Worm (Caenorhabditis elegans) whole organism, L4 larva: ENCODE measurements around the gene lev-8.

ENCODE experiments used
- D1046.2 ChIP-seq: fragments of 200-800 bp; sonication (Bioruptor generic); IDR thresholded peaks from 2 replicates; pipeline ENCODE4 v1.3.6; 2022; ENCODE audit warnings: missing genetic modification characterization, missing compliant biosample characterization
- Y105C5A.15 ChIP-seq: fragments of 200-800 bp; sonication (Bioruptor generic); IDR thresholded peaks from 2 replicates; pipeline ENCODE4 v1.3.6; 2022; ENCODE audit warnings: missing genetic modification characterization, missing compliant biosample characterization
- Y5F2A.4 ChIP-seq: fragments of 200-800 bp; sonication (Bioruptor generic); optimal IDR thresholded peaks from 2 replicates; lab custom pipeline; 2018; ENCODE audit warnings: mild to moderate bottlenecking, missing genetic modification characterization, missing compliant biosample characterization
- aha-1 ChIP-seq: fragments of 150-350 bp; peaks from one replicate; lab custom pipeline; 2014; ENCODE audit warnings: missing biosample characterization, missing genetic modification characterization
- ama-1 ChIP-seq: fragments of 150-350 bp; optimal IDR thresholded peaks from 2 replicates; lab custom pipeline; 2014; ENCODE audit warnings: inconsistent platforms, mixed read lengths
- ceh-20 ChIP-seq: fragments of 200-800 bp; sonication (Bioruptor generic); IDR thresholded peaks from 2 replicates; pipeline ENCODE4 v1.3.6; 2022; ENCODE audit warnings: missing genetic modification reagents, missing genetic modification characterization, missing compliant biosample characterization
- ceh-32 ChIP-seq: sonication (generic microtip); optimal IDR thresholded peaks from 2 replicates; lab custom pipeline; 2016; ENCODE audit warnings: mild to moderate bottlenecking, missing genetic modification characterization, missing compliant biosample characterization; ENCODE audit not compliant: poor library complexity
- ceh-62 ChIP-seq: sonication (generic microtip); optimal IDR thresholded peaks from 2 replicates; lab custom pipeline; 2017; ENCODE audit warnings: missing biosample characterization, missing genetic modification characterization
- ceh-82 ChIP-seq: sonication (generic microtip); optimal IDR thresholded peaks from 2 replicates; lab custom pipeline; 2017; ENCODE audit warnings: missing biosample characterization, missing genetic modification characterization
- ces-1 ChIP-seq: fragments of 150-350 bp; sonication (generic microtip); optimal IDR thresholded peaks from 4 replicates; lab custom pipeline; 2014; ENCODE audit warnings: missing biosample characterization, missing genetic modification reagents, missing genetic modification characterization
- ctbp-1 ChIP-seq: fragments of 200-800 bp; sonication (Bioruptor generic); IDR thresholded peaks from 2 replicates; pipeline ENCODE4 v1.3.6; 2022; ENCODE audit warnings: missing genetic modification reagents, missing genetic modification characterization, missing compliant biosample characterization
- daf-19 ChIP-seq: fragments of 200-800 bp; sonication (Bioruptor generic); conservative IDR thresholded peaks from 2 replicates; pipeline ENCODE4 v1.3.6; 2022; ENCODE audit warnings: missing genetic modification characterization, missing compliant biosample characterization
- dmd-8 ChIP-seq: fragments of 200-800 bp; sonication (Bioruptor generic); IDR thresholded peaks from 2 replicates; pipeline ENCODE4 v1.3.6; 2022; ENCODE audit warnings: missing genetic modification characterization, missing compliant biosample characterization
- dpl-1 ChIP-seq: fragments of 150-350 bp; optimal IDR thresholded peaks from 2 replicates; lab custom pipeline; 2014; ENCODE audit warnings: missing biosample characterization, missing genetic modification reagents, missing genetic modification characterization
- egl-43 ChIP-seq: fragments of 200-800 bp; sonication (Bioruptor generic); IDR thresholded peaks from 2 replicates; pipeline ENCODE4 v1.3.6; 2022; ENCODE audit warnings: missing genetic modification reagents, missing genetic modification characterization, missing compliant biosample characterization
- fkh-10 ChIP-seq: fragments of 150-350 bp; optimal IDR thresholded peaks from 2 replicates; lab custom pipeline; 2014; ENCODE audit warnings: missing biosample characterization, missing genetic modification reagents, missing genetic modification characterization
- fos-1 ChIP-seq: fragments of 150-350 bp; optimal IDR thresholded peaks from 2 replicates; lab custom pipeline; 2014; ENCODE audit warnings: missing biosample characterization, missing genetic modification characterization
- lim-7 ChIP-seq: fragments of 200-800 bp; sonication (Bioruptor generic); IDR thresholded peaks from 2 replicates; pipeline ENCODE4 v1.3.6; 2022; ENCODE audit warnings: missing genetic modification characterization, missing compliant biosample characterization
- lin-1 ChIP-seq: fragments of 200-800 bp; sonication (Bioruptor generic); IDR thresholded peaks from 2 replicates; pipeline ENCODE4 v1.3.6; 2022; ENCODE audit warnings: missing genetic modification reagents, missing genetic modification characterization, missing compliant biosample characterization
- lin-13 ChIP-seq: fragments of 150-350 bp; optimal IDR thresholded peaks from 2 replicates; lab custom pipeline; 2014; ENCODE audit warnings: missing biosample characterization, missing genetic modification reagents, missing genetic modification characterization
- lin-15B ChIP-seq: fragments of 150-350 bp; sonication (generic microtip); optimal IDR thresholded peaks from 3 replicates; lab custom pipeline; 2014; ENCODE audit warnings: missing biosample characterization, missing genetic modification characterization
- lin-39 ChIP-seq: fragments of 150-350 bp; optimal IDR thresholded peaks from 2 replicates; lab custom pipeline; 2014; ENCODE audit warnings: missing biosample characterization, missing genetic modification reagents, missing genetic modification characterization
- lir-3 ChIP-seq: sonication (generic microtip); optimal IDR thresholded peaks from 2 replicates; lab custom pipeline; 2016; ENCODE audit warnings: mild to moderate bottlenecking, missing genetic modification characterization, missing compliant biosample characterization
- lsy-2 ChIP-seq, 2 experiments: fragments of 150-350 bp in 1 of 2; sonication (generic microtip) in 1 of 2; optimal IDR thresholded peaks; 2 replicates each; lab custom pipeline; 2014 to 2017; ENCODE audit warnings: missing biosample characterization in 2 of 2, missing genetic modification characterization in 2 of 2
- mdl-1 ChIP-seq, 2 experiments: fragments of 150-350 bp in 1 of 2; sonication (generic microtip) in 1 of 2; optimal IDR thresholded peaks; 2 replicates each; lab custom pipeline; 2014 to 2017; ENCODE audit warnings: missing biosample characterization in 2 of 2, missing genetic modification characterization in 2 of 2
- mep-1 ChIP-seq: fragments of 150-350 bp; sonication (generic microtip); optimal IDR thresholded peaks from 3 replicates; lab custom pipeline; 2014; ENCODE audit warnings: missing biosample characterization, missing genetic modification characterization
- mes-2 ChIP-seq: sonication (generic microtip); optimal IDR thresholded peaks from 2 replicates; lab custom pipeline; 2016; ENCODE audit warnings: missing genotype, mild to moderate bottlenecking, missing genetic modification characterization, missing compliant biosample characterization; ENCODE audit not compliant: poor library complexity, severe bottlenecking
- nhr-102 ChIP-seq: sonication (generic microtip); optimal IDR thresholded peaks from 2 replicates; lab custom pipeline; 2016; ENCODE audit warnings: mild to moderate bottlenecking, missing genetic modification characterization, moderate library complexity, missing compliant biosample characterization
- nhr-25 ChIP-seq: sonication (generic microtip); optimal IDR thresholded peaks from 2 replicates; lab custom pipeline; 2017; ENCODE audit warnings: missing genetic modification characterization, mild to moderate bottlenecking, missing compliant biosample characterization, antibody characterized with exemption, moderate library complexity, borderline replicate concordance; ENCODE audit not compliant: insufficient read depth
- nhr-28 ChIP-seq: fragments of 150-350 bp; optimal IDR thresholded peaks from 2 replicates; lab custom pipeline; 2014; ENCODE audit warnings: missing biosample characterization, missing genetic modification characterization
- nhr-42 ChIP-seq: fragments of 200-800 bp; sonication (Bioruptor generic); IDR thresholded peaks from 2 replicates; pipeline ENCODE4 v1.3.6; 2022; ENCODE audit warnings: missing genetic modification characterization, missing compliant biosample characterization
- nhr-6 ChIP-seq: fragments of 150-350 bp; optimal IDR thresholded peaks from 2 replicates; lab custom pipeline; 2014; ENCODE audit warnings: missing biosample characterization, missing genetic modification characterization
- pha-4 ChIP-seq, 2 experiments: fragments of 150-350 bp in 1 of 2; fragments of 200-800 bp in 1 of 2; sonication (Bioruptor generic) in 1 of 2; IDR thresholded peaks in 1 of 2; optimal IDR thresholded peaks in 1 of 2; 2 replicates each; pipeline versions ENCODE4 v1.3.6 to Lab custom; 2014 to 2022; ENCODE audit warnings: missing genetic modification characterization in 2 of 2, missing genetic modification reagents in 2 of 2, missing biosample characterization in 1 of 2, missing compliant biosample characterization in 1 of 2
- pqm-1 ChIP-seq: sonication (generic microtip); optimal IDR thresholded peaks from 2 replicates; lab custom pipeline; 2017; ENCODE audit warnings: missing biosample characterization, missing genetic modification characterization
- saeg-2 ChIP-seq: fragments of 200-800 bp; sonication (Bioruptor generic); IDR thresholded peaks from 2 replicates; pipeline ENCODE4 v1.3.6; 2022; ENCODE audit warnings: missing genetic modification reagents, missing genetic modification characterization, missing compliant biosample characterization
- snpc-4 ChIP-seq: fragments of 150-350 bp; optimal IDR thresholded peaks from 2 replicates; lab custom pipeline; 2014; ENCODE audit warnings: missing biosample characterization, missing genetic modification characterization
- spr-3 ChIP-seq: fragments of 200-800 bp; sonication (Bioruptor generic); optimal IDR thresholded peaks from 2 replicates; lab custom pipeline; 2018; ENCODE audit warnings: mild to moderate bottlenecking, missing genetic modification characterization, missing compliant biosample characterization
- tag-97 ChIP-seq: fragments of 200-800 bp; sonication (Bioruptor generic); IDR thresholded peaks from 2 replicates; pipeline ENCODE4 v1.3.6; 2022; ENCODE audit warnings: missing genetic modification characterization, missing compliant biosample characterization
- unc-130 ChIP-seq: sonication (generic microtip); optimal IDR thresholded peaks from 2 replicates; lab custom pipeline; 2016; ENCODE audit warnings: missing genetic modification reagents, missing genetic modification characterization, missing compliant biosample characterization
- unc-39 ChIP-seq: sonication (generic microtip); optimal IDR thresholded peaks from 2 replicates; lab custom pipeline; 2017; ENCODE audit warnings: missing biosample characterization, missing genetic modification characterization
- unc-62 ChIP-seq, 3 experiments: fragments of 150-350 bp in 1 of 3; sonication (generic microtip); optimal IDR thresholded peaks in 2 of 3; peaks in 1 of 3; 1 replicate in 1 of 3; 2 replicates in 2 of 3; lab custom pipeline; 2014 to 2017; ENCODE audit warnings: missing biosample characterization in 3 of 3, missing genetic modification characterization in 3 of 3, missing genetic modification reagents in 3 of 3, missing genotype in 1 of 3
- zfp-2 ChIP-seq: sonication (generic microtip); optimal IDR thresholded peaks from 2 replicates; lab custom pipeline; 2016; ENCODE audit warnings: mild to moderate bottlenecking, missing genetic modification characterization, missing compliant biosample characterization
- zfp-3 ChIP-seq: fragments of 200-800 bp; sonication (Bioruptor generic); conservative IDR thresholded peaks from 2 replicates; pipeline ENCODE4 v1.3.6; 2022; ENCODE audit warnings: missing genetic modification reagents, missing genetic modification characterization, missing compliant biosample characterization
- zip-11 ChIP-seq: fragments of 200-800 bp; sonication (Bioruptor generic); IDR thresholded peaks from 2 replicates; pipeline ENCODE4 v1.3.6; 2022; ENCODE audit warnings: missing genetic modification characterization, missing compliant biosample characterization
- zip-2 ChIP-seq: fragments of 150-350 bp; optimal IDR thresholded peaks from 2 replicates; lab custom pipeline; 2014; ENCODE audit warnings: missing biosample characterization, missing genetic modification characterization

The lev-8 gene

DNA sequence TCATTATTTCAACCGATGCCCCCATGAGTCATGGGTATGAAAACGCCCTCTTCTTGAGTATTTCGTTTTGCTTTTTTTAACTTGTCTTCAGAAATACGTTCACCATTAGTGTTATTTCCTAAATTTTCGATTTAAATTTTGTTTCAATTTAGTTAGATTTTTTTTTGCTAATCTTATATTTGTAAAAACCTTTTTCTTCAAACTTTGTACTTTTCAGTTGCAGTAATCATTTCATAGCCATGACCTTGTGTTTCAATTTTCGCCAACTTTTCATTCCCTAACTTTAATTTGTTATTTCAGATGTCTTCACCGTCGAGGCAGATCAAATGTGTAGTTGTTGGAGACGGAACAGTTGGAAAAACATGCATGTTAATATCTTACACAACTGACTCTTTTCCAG, 12.4 kb upstream of the lev-8 start, which contains the start of gene mig-2:
TSS of gene mig-2 (plus strand) at position 301 of the 400 bp plus-strand sequence.
- TF ChIP-seq nhr-25 (no peak), ceh-20 (GFP tag; lab: Robert Waterston, UW) (no peak), zfp-3 (GFP tag; lab: Robert Waterston, UW) (no peak), ces-1 (no peak), daf-19 (GFP tag; lab: Robert Waterston, UW) (no peak), Y105C5A.15 (no peak), lin-15B (no peak), nhr-42 (no peak), saeg-2 (GFP tag; lab: Robert Waterston, UW) (no peak), spr-3 (no peak), pha-4 (GFP tag; IDR thresholded peaks at IDR 0.05; lab: Robert Waterston, UW) (no peak), pha-4 (tag; optimal IDR thresholded peaks at IDR 0.05; lab: Kevin White, UChicago) (no peak), Y5F2A.4 (GFP tag; lab: Kevin White, UChicago) (no peak), nhr-102 (no peak), egl-43 (GFP tag; lab: Robert Waterston, UW) (no peak), fos-1 (no peak), lin-1 (GFP tag; lab: Robert Waterston, UW) (no peak)
- TF ChIP-seq, all 104 proteins: peak for 0

DNA sequence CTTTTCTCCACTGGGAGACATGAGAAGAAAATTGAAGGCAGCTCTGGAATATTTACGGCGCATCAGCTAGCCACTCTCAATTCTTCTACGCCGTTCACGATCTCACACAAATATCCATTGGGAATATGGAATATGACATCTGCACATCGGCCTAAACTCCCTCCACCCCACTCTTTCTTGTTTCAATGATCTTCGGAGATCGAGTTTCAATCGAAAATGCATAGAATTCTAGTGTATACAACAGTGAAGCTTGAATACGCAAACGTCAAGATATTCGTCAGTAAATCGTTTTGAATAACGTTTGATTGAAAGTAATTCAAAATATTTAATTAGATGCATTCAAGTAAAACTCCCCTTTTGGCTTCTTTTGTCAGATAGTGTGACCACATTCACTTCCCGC, 8.9 kb upstream of the lev-8 start:
- TF ChIP-seq unc-62 (GFP tag; optimal IDR thresholded peaks at IDR 0.05 in 1 of 2; lab: Kevin White, UChicago) (peak in 1 of 2 experiments; percentile 74), unc-62 (tag; optimal IDR thresholded peaks at IDR 0.05; lab: Kevin White, UChicago) (no peak), aha-1 (tag; lab: Kevin White, UChicago) (peak; percentile 85), tag-97 (GFP tag; lab: Robert Waterston, UW) (peak; percentile 83; the same call in 1 of the 2 replicates), lir-3 (tag; lab: Kevin White, UChicago) (no peak), nhr-25 (no peak)

DNA sequence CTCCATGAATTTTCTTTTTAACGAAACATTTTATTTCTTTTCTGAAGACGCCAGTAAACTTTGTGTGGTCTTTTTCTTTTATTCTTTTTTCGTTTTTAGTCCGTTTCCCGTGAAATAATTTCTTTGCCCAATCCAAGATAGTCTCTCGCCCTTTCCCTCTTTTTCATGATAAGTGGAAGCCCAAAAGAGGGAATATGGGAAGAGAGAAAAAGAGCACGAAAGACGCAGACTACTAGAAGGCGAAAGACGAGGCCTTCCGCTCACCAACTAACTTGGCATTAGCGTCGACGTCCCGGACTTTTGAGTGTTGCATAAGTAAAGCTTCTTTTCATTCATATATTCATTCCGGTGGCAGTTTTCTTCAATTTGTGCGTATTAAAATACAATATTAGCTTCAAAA, 7.8 kb upstream of the lev-8 start:
- no peak for TF ChIP-seq unc-130 (GFP tag; lab: Kevin White, UChicago)
- TF ChIP-seq ctbp-1 (GFP tag; lab: Robert Waterston, UW): no peak
- TF ChIP-seq unc-62 (GFP tag; optimal IDR thresholded peaks at IDR 0.05 in 1 of 2; lab: Kevin White, UChicago): peak in 1 of 2 experiments; percentile 65
- TF ChIP-seq unc-62 (tag; optimal IDR thresholded peaks at IDR 0.05; lab: Kevin White, UChicago): no peak
- TF ChIP-seq lin-39 (tag; lab: Kevin White, UChicago): no peak
- no peak for TF ChIP-seq lin-13
- TF ChIP-seq D1046.2 (GFP tag; lab: Robert Waterston, UW): no peak
- TF ChIP-seq pqm-1 (tag; lab: Kevin White, UChicago): no peak
- no peak for TF ChIP-seq zip-2
- TF ChIP-seq nhr-6 (tag; lab: Kevin White, UChicago): no peak
- TF ChIP-seq mes-2 (tag; lab: Kevin White, UChicago): no peak
- TF ChIP-seq fkh-10: peak; percentile 15
- no peak for TF ChIP-seq mep-1
- TF ChIP-seq tag-97 (GFP tag; lab: Robert Waterston, UW): no peak
- TF ChIP-seq dmd-8 (GFP tag; lab: Robert Waterston, UW): no peak
- TF ChIP-seq dpl-1: no peak
- TF ChIP-seq lsy-2 (tag; optimal IDR thresholded peaks at IDR 0.05; lab: Kevin White, UChicago): peak in 1 of 2 experiments; percentile 6
- TF ChIP-seq lim-7: no peak
- TF ChIP-seq zip-11 (GFP tag; lab: Robert Waterston, UW): no peak
- no peak for TF ChIP-seq nhr-28 (tag; lab: Kevin White, UChicago)
- no peak for TF ChIP-seq lin-15B
- TF ChIP-seq ama-1 (lab: Kevin White, UChicago): no peak
- TF ChIP-seq zfp-2 (tag; lab: Kevin White, UChicago): no peak
- TF ChIP-seq ceh-32: no peak
- TF ChIP-seq snpc-4 (tag; lab: Kevin White, UChicago): no peak
- TF ChIP-seq ceh-20 (GFP tag; lab: Robert Waterston, UW): no peak
- TF ChIP-seq unc-39: no peak
- TF ChIP-seq ceh-62 (tag; lab: Kevin White, UChicago): no peak
- TF ChIP-seq aha-1 (tag; lab: Kevin White, UChicago): peak; percentile 35
- no peak for TF ChIP-seq mdl-1 (tag; optimal IDR thresholded peaks at IDR 0.05; lab: Kevin White, UChicago)
- no peak for TF ChIP-seq fos-1
- TF ChIP-seq ceh-82 (tag; lab: Kevin White, UChicago): no peak
- no peak for TF ChIP-seq egl-43 (GFP tag; lab: Robert Waterston, UW)
- TF ChIP-seq, all 104 proteins: peak for 4
